Fruit fly (Drosophila melanogaster) whole organism, embryonic: ENCODE data around the gene CG13315.

Source experiments
- CG1233 ChIP-seq: fragments of 200-800 bp; sonication (Bioruptor generic); optimal IDR thresholded peaks from 4 replicates; lab custom pipeline; 2018; ENCODE audit warnings: missing biosample characterization, mild to moderate bottlenecking, missing genetic modification characterization
- CG12391 ChIP-seq: fragments of 200-800 bp; sonication (Bioruptor generic); optimal IDR thresholded peaks from 3 replicates; lab custom pipeline; 2018; ENCODE audit warnings: missing biosample characterization, mild to moderate bottlenecking, missing genetic modification characterization, moderate library complexity
- CG12769 ChIP-seq: fragments of 200-800 bp; sonication (Bioruptor generic); optimal IDR thresholded peaks from 2 replicates; lab custom pipeline; 2019; ENCODE audit warnings: missing biosample characterization, mild to moderate bottlenecking, missing genetic modification characterization, moderate library complexity
- CG13624 ChIP-seq: fragments of 200-800 bp; sonication (Bioruptor generic); optimal IDR thresholded peaks from 2 replicates; lab custom pipeline; 2016; ENCODE audit warnings: missing biosample characterization, missing genetic modification characterization
- CG13775 ChIP-seq: fragments of 200-800 bp; sonication (Bioruptor generic); optimal IDR thresholded peaks from 3 replicates; lab custom pipeline; 2017; ENCODE audit warnings: missing biosample characterization, mild to moderate bottlenecking, missing genetic modification characterization
- CG14441 ChIP-seq: fragments of 200-800 bp; sonication (Bioruptor generic); IDR thresholded peaks from 2 replicates; pipeline ENCODE4 v1.3.6; 2022; ENCODE audit warnings: missing biosample characterization, missing genetic modification characterization
- CG15514 ChIP-seq: fragments of 200-800 bp; sonication (Bioruptor generic); optimal IDR thresholded peaks from 3 replicates; lab custom pipeline; 2017; ENCODE audit warnings: missing biosample characterization, missing genetic modification characterization, mild to moderate bottlenecking, moderate library complexity, missing genetic modification reagents
- CG17385 ChIP-seq: fragments of 200-800 bp; sonication (Bioruptor generic); optimal IDR thresholded peaks from 3 replicates; lab custom pipeline; 2018; ENCODE audit warnings: missing biosample characterization, mild to moderate bottlenecking, missing genetic modification characterization
- CG1832 ChIP-seq: fragments of 200-800 bp; sonication (Bioruptor generic); optimal IDR thresholded peaks from 2 replicates; lab custom pipeline; 2017; ENCODE audit warnings: missing biosample characterization, mild to moderate bottlenecking, missing genetic modification characterization, inconsistent platforms
- CG18599 ChIP-seq: fragments of 200-800 bp; sonication (Bioruptor generic); optimal IDR thresholded peaks from 3 replicates; lab custom pipeline; 2017; ENCODE audit warnings: missing biosample characterization, missing genetic modification characterization, mild to moderate bottlenecking, moderate library complexity, missing genetic modification reagents
- CG30020 ChIP-seq: fragments of 200-800 bp; optimal IDR thresholded peaks from 2 replicates; lab custom pipeline; 2019; ENCODE audit warnings: missing biosample characterization, mild to moderate bottlenecking, missing genetic modification characterization, moderate library complexity
- CG30403 ChIP-seq: fragments of 200-800 bp; sonication (Bioruptor generic); optimal IDR thresholded peaks from 3 replicates; lab custom pipeline; 2016; ENCODE audit warnings: missing biosample characterization, missing genetic modification characterization
- CG42726 ChIP-seq: fragments of 200-800 bp; sonication (Bioruptor generic); IDR thresholded peaks from 2 replicates; pipeline ENCODE4 v1.3.6; 2022; ENCODE audit warnings: missing biosample characterization, missing genetic modification characterization; ENCODE audit not compliant: partially characterized antibody
- CG4617 ChIP-seq: fragments of 200-800 bp; sonication (Bioruptor generic); optimal IDR thresholded peaks from 3 replicates; lab custom pipeline; 2016; ENCODE audit warnings: missing biosample characterization, missing genetic modification characterization, borderline replicate concordance
- CG4820 ChIP-seq: fragments of 200-800 bp; sonication (Bioruptor generic); optimal IDR thresholded peaks from 3 replicates; lab custom pipeline; 2016; ENCODE audit warnings: missing biosample characterization, missing genetic modification characterization
- CG7271 ChIP-seq: fragments of 200-800 bp; sonication (Bioruptor generic); optimal IDR thresholded peaks from 2 replicates; lab custom pipeline; 2018; ENCODE audit warnings: missing biosample characterization, mild to moderate bottlenecking, missing genetic modification characterization, moderate library complexity
- CG9437 ChIP-seq: fragments of 200-800 bp; sonication (Bioruptor generic); optimal IDR thresholded peaks from 2 replicates; lab custom pipeline; 2018; ENCODE audit warnings: missing biosample characterization, mild to moderate bottlenecking, missing genetic modification characterization
- CG9609 ChIP-seq: fragments of 200-800 bp; sonication (Bioruptor generic); optimal IDR thresholded peaks from 3 replicates; lab custom pipeline; 2016; ENCODE audit warnings: missing biosample characterization, missing genetic modification characterization
- CTCF ChIP-seq: fragments of 200-800 bp; sonication (Bioruptor generic); optimal IDR thresholded peaks from 2 replicates; lab custom pipeline; 2017; ENCODE audit warnings: missing biosample characterization, mild to moderate bottlenecking, missing genetic modification characterization, moderate library complexity
- Drgx ChIP-seq: fragments of 200-800 bp; sonication (Bioruptor generic); IDR thresholded peaks from 2 replicates; pipeline ENCODE4 v1.3.6; 2022; ENCODE audit warnings: missing biosample characterization, missing genetic modification characterization
- Fer1 ChIP-seq: fragments of 200-800 bp; sonication (Bioruptor generic); optimal IDR thresholded peaks from 2 replicates; lab custom pipeline; 2017; ENCODE audit warnings: missing biosample characterization, mild to moderate bottlenecking, missing genetic modification characterization
- Fer3 ChIP-seq: fragments of 200-800 bp; sonication (Bioruptor generic); optimal IDR thresholded peaks from 2 replicates; lab custom pipeline; 2018; ENCODE audit warnings: missing biosample characterization, mild to moderate bottlenecking, missing genetic modification characterization, moderate library complexity
- H15 ChIP-seq: fragments of 200-800 bp; sonication (Bioruptor generic); IDR thresholded peaks from 3 replicates; pipeline ENCODE4 v1.3.6; 2022; ENCODE audit warnings: missing biosample characterization, missing genetic modification characterization
- Hr78 ChIP-seq, 2 experiments: fragments of 200-800 bp in 1 of 2; fragments of >200 bp in 1 of 2; sonication (Bioruptor generic) in 1 of 2; optimal IDR thresholded peaks; 2 replicates each; lab custom pipeline; 2017 to 2019; ENCODE audit warnings: missing biosample characterization in 2 of 2, missing genetic modification characterization in 2 of 2, mild to moderate bottlenecking in 1 of 2, moderate library complexity in 1 of 2
- Med ChIP-seq: fragments of 200-800 bp; sonication (Bioruptor generic); peaks from one replicate; lab custom pipeline; 2016; ENCODE audit warnings: missing biosample characterization, missing genetic modification characterization, mild to moderate bottlenecking, inconsistent platforms, moderate library complexity
- Opbp ChIP-seq: fragments of 200-800 bp; sonication (Bioruptor generic); IDR thresholded peaks from 3 replicates; pipeline ENCODE4 v1.3.6; 2022; ENCODE audit warnings: missing biosample characterization, missing genetic modification characterization; ENCODE audit not compliant: partially characterized antibody
- Ravus ChIP-seq: fragments of 200-800 bp; sonication (Bioruptor generic); IDR thresholded peaks from 2 replicates; pipeline ENCODE4 v1.3.6; 2022; ENCODE audit warnings: missing biosample characterization, missing genetic modification characterization
- Sin3A ChIP-seq: fragments of >200 bp; optimal IDR thresholded peaks from 2 replicates; lab custom pipeline; 2018
- amos ChIP-seq: fragments of 200-800 bp; sonication (Bioruptor generic); IDR thresholded peaks from 2 replicates; pipeline ENCODE4 v1.3.6; 2022; ENCODE audit warnings: missing biosample characterization, missing genetic modification characterization; ENCODE audit not compliant: partially characterized antibody
- ato ChIP-seq: fragments of 200-800 bp; sonication (Bioruptor generic); IDR thresholded peaks from 2 replicates; pipeline ENCODE4 v1.3.6; 2022; ENCODE audit warnings: missing biosample characterization, missing genetic modification characterization; ENCODE audit not compliant: partially characterized antibody
- az2 ChIP-seq: fragments of 200-800 bp; sonication (Bioruptor generic); optimal IDR thresholded peaks from 3 replicates; lab custom pipeline; 2016; ENCODE audit warnings: missing biosample characterization, missing genetic modification characterization
- chinmo ChIP-seq: fragments of 200-800 bp; sonication (Bioruptor generic); IDR thresholded peaks from 4 replicates; pipeline ENCODE4 v1.3.6; 2022; ENCODE audit warnings: missing biosample characterization, missing genetic modification characterization; ENCODE audit not compliant: partially characterized antibody
- ci ChIP-seq: fragments of 200-800 bp; sonication (Bioruptor generic); IDR thresholded peaks from 3 replicates; pipeline ENCODE4 v1.3.6; 2022; ENCODE audit warnings: missing biosample characterization, missing genetic modification characterization
- crol ChIP-seq: fragments of 200-800 bp; sonication (Bioruptor generic); IDR thresholded peaks from 2 replicates; pipeline ENCODE4 v1.3.6; 2022; ENCODE audit warnings: missing biosample characterization, missing genetic modification characterization
- crp ChIP-seq, 2 experiments: fragments of 200-800 bp; sonication (Bioruptor generic); optimal IDR thresholded peaks; 2 replicates in 1 of 2; 3 replicates in 1 of 2; lab custom pipeline; 2017; ENCODE audit warnings: missing biosample characterization in 2 of 2, missing genetic modification characterization in 2 of 2, mild to moderate bottlenecking in 1 of 2, moderate library complexity in 1 of 2
- fd96Cb ChIP-seq: fragments of 200-800 bp; sonication (Bioruptor generic); optimal IDR thresholded peaks from 2 replicates; lab custom pipeline; 2018; ENCODE audit warnings: missing biosample characterization, mild to moderate bottlenecking, missing genetic modification characterization, moderate library complexity
- gcm ChIP-seq: fragments of 200-800 bp; sonication (Bioruptor generic); optimal IDR thresholded peaks from 2 replicates; lab custom pipeline; 2019; ENCODE audit warnings: missing biosample characterization, mild to moderate bottlenecking, missing genetic modification characterization, moderate library complexity
- insv ChIP-seq, 2 experiments: fragments of 200-800 bp; sonication (Bioruptor generic); optimal IDR thresholded peaks; 3 replicates each; lab custom pipeline; 2016 to 2018; ENCODE audit warnings: missing biosample characterization in 2 of 2, missing genetic modification characterization in 2 of 2
- ken ChIP-seq: fragments of 200-800 bp; sonication (Bioruptor generic); IDR thresholded peaks from 3 replicates; pipeline ENCODE4 v1.3.6; 2022; ENCODE audit warnings: missing biosample characterization, missing genetic modification characterization
- kni ChIP-seq: fragments of 200-800 bp; sonication (Bioruptor generic); optimal IDR thresholded peaks from 3 replicates; lab custom pipeline; 2017; ENCODE audit warnings: mild to moderate bottlenecking, missing biosample characterization, missing genetic modification reagents, missing genetic modification characterization
- mld ChIP-seq: fragments of 200-800 bp; sonication (Bioruptor generic); IDR thresholded peaks from 3 replicates; pipeline ENCODE4 v1.3.6; 2022; ENCODE audit warnings: missing biosample characterization, missing genetic modification characterization; ENCODE audit not compliant: partially characterized antibody
- ranshi ChIP-seq: fragments of 200-800 bp; sonication (Bioruptor generic); IDR thresholded peaks from 2 replicates; pipeline ENCODE4 v1.3.6; 2022; ENCODE audit warnings: missing biosample characterization, missing genetic modification characterization
- sens ChIP-seq: fragments of 200-800 bp; sonication (Bioruptor generic); peaks from one replicate; lab custom pipeline; 2016; ENCODE audit warnings: missing biosample characterization, missing genetic modification characterization
- stc ChIP-seq: fragments of 200-800 bp; sonication (Bioruptor generic); IDR thresholded peaks from 2 replicates; pipeline ENCODE4 v1.3.6; 2022; ENCODE audit warnings: missing biosample characterization, missing genetic modification characterization

The CG13315 gene

DNA sequence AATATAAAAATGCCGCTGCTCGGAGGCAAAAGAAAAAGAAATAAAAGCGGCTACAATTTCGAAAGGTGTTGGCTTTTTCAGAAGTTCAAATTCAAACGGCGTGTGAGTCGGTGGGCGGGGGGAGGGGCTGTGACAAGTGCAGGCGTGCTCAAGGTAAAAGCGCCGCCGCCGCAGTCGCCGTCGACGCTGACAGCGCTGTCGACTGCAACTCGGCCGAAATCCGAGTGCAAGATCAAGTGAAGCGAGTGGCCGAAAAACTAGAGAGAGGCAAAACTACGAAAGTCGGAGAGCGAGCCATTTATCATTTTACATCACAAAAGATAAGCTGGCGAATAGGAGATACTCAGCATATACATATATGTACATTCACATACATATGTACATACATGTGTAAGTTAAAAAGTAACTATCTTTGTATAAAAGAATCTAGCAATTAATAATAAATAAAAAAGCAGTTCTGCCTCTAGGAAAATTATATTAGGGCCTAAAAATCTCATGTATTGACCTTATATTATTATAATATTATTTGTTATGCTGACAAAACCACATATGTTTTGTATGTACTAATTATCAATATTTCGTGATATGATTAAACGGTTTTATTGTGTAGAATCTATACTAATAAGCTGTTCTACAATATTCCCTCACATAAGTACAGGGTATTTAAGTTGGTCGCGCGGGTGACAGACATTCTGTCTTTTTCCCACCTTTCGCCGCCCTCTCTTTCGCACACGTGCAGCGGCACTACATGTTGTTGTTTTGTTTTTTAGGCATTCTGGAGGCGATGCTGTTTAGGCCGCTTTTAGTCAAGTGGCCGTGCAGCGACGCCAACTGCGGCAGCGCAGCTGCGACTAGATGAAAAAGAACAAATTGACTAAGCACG, 32.3 kb downstream of the CG13315 start (continued):
- no peak for TF ChIP-seq H15 (GFP tag; lab: Robert Waterston, UW)
- TF ChIP-seq ranshi (GFP tag; lab: Robert Waterston, UW), result 0 out of 2 replicates have a peak, but pooled peaks have one; percentile 4
- TF ChIP-seq Fer3 (tag; lab: Kevin White, UChicago), result peak; percentile 33
- TF ChIP-seq CG30020 (tag; lab: Kevin White, UChicago), result peak; percentile 21
- TF ChIP-seq CG30403 (GFP tag; lab: Kevin White, UChicago), result peak; percentile 81
- peak in 1 of 2 experiments; percentile 44 for TF ChIP-seq Hr78 (GFP tag; optimal IDR thresholded peaks at IDR 0.05; lab: Kevin White, UChicago)
- peak; percentile 83 for TF ChIP-seq az2

DNA sequence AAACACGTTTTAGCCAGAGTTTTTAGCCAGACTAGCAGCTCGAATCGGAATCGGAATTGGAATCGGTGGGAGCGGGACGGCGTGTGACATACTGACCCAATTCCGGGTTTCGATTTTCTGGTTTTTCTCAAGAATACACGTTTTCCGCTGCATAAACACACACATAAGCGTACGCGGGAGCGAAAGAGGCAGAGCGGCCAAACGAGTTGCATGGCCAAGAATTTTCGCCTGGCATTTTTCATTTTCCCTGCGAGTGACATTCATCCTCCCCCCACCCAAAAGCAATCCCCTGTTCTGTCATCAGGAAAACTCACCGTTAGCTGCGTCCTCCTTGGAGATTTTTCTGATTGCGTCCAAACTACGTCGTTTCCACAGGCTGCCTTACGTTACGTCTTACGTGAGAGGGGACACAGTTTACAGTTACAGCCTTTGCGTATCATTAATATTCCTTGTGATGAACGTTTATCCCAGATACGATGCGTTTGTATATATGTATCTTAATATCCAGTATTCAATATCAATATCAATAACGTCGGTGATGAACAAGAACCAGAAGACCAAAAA, 33.0 kb downstream of the CG13315 start:
- TF ChIP-seq ken (GFP tag; lab: Robert Waterston, UW) (0 out of 3 replicates have a peak, but pooled peaks have one; percentile 10), Drgx (peak; percentile 24; the same call in 1 of the 2 replicates), CG30020 (tag; lab: Kevin White, UChicago) (no peak), CG9609 (GFP tag; lab: Kevin White, UChicago) (no peak), chinmo (GFP tag; lab: Robert Waterston, UW) (peak; percentile 60; the same call in 2 of the 4 replicates), mld (GFP tag; lab: Robert Waterston, UW) (0 out of 3 replicates have a peak, but pooled peaks have one; percentile 38), CG18599 (no peak), fd96Cb (tag; lab: Kevin White, UChicago) (no peak), CG9437 (GFP tag; lab: Kevin White, UChicago) (peak; percentile 97), kni (peak; percentile 21), CG12769 (peak; percentile 89), CG1832 (GFP tag; lab: Kevin White, UChicago) (peak; percentile 28), CG4820 (GFP tag; lab: Kevin White, UChicago) (peak; percentile 72), insv (GFP tag; optimal IDR thresholded peaks at IDR 0.05; lab: Kevin White, UChicago) (peak in 1 of 2 experiments; percentile 34)

DNA sequence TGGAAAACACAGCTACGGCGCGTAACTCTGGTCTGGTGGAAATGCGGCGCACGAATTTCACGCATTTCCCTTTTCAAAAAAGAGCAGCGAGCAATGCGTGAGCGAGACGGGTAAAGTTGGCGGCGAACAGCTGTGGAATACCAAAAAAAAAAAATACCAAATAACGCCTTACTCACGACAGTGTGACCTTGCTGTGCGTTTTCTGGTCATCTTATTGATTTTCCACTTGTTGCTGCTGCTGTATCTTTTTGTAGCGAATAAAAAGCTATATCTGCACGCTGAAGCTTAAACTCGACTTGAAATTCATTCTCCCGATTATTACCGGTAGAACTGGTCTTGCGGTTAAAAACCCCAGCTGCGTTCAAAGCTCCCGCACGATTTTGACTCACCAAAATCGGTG, 37.7 kb downstream of the CG13315 start, which contains the start of the genes bol and Dhpr:
bol (minus strand) TSS at position 57 of the 400 bp plus-strand sequence.
Dhpr (plus strand) TSS at position 212 of the 400 bp plus-strand sequence.
- TF ChIP-seq stc (GFP tag; lab: Robert Waterston, UW), result no peak
- no peak for TF ChIP-seq crol (GFP tag; lab: Robert Waterston, UW)
- TF ChIP-seq Opbp (GFP tag; lab: Robert Waterston, UW), result peak; percentile 68
- TF ChIP-seq ci (GFP tag; lab: Robert Waterston, UW), result peak; percentile 67; the same call in 2 of the 3 replicates
- peak; percentile 70 for TF ChIP-seq Sin3A (lab: Kevin White, UChicago)
- peak; percentile 6 for TF ChIP-seq CG17385 (GFP tag; lab: Kevin White, UChicago)
- TF ChIP-seq ato, result peak; percentile 39; the same call in 1 of the 2 replicates
- TF ChIP-seq CG4617 (GFP tag; lab: Kevin White, UChicago), result peak; percentile 81
- TF ChIP-seq CG13624, result peak; percentile 39
- peak; percentile 74 for TF ChIP-seq CG15514 (GFP tag; lab: Kevin White, UChicago)
- TF ChIP-seq Med (GFP tag; lab: Kevin White, UChicago), result peak; percentile 81
- no peak for TF ChIP-seq CG1233 (GFP tag; lab: Kevin White, UChicago)
- no peak for TF ChIP-seq Ravus (GFP tag; lab: Robert Waterston, UW)
- TF ChIP-seq amos, result peak; percentile 43; the same call in 1 of the 2 replicates
- TF ChIP-seq CG7271, result no peak
- TF ChIP-seq CG12391 (tag; lab: Kevin White, UChicago), result peak; percentile 12
- TF ChIP-seq sens (GFP tag; lab: Kevin White, UChicago), result peak; percentile 30
- TF ChIP-seq crp (GFP tag; optimal IDR thresholded peaks at IDR 0.05; lab: Kevin White, UChicago), result peak; percentile 76 to 97
- no peak for TF ChIP-seq gcm (GFP tag; lab: Kevin White, UChicago)
- TF ChIP-seq CTCF (GFP tag; lab: Kevin White, UChicago), result peak; percentile 30
- TF ChIP-seq CG14441 (GFP tag; lab: Robert Waterston, UW), result no peak
- no peak for TF ChIP-seq CG13775 (GFP tag; lab: Kevin White, UChicago)
- peak; percentile 48; the same call in 1 of the 2 replicates for TF ChIP-seq CG42726
- peak; percentile 31 for TF ChIP-seq Fer1 (GFP tag; lab: Kevin White, UChicago)
